Fruit fly (Drosophila melanogaster): ENCODE data around the gene FASN1.

The FASN1 gene

dm6 chr2L:3039774-3040173 lies 16.6 kb upstream of the FASN1 start, which contains the start of the genes cnir and CG17221 (continued):
- TF ChIP-seq pzg (GFP tag; optimal IDR thresholded peaks at IDR 0.05) (peak; percentile 72), CG1024 (GFP tag; IDR thresholded peaks at IDR 0.05) (no peak), CG8924 (tag; optimal IDR thresholded peaks at IDR 0.05) (peak; percentile 61), Meics (GFP tag; optimal IDR thresholded peaks at IDR 0.05) (peak; percentile 88), nom (GFP tag; optimal IDR thresholded peaks at IDR 0.05) (peak; percentile 22), CG17359 (tag; optimal IDR thresholded peaks at IDR 0.05) (peak; percentile 58), CG12236 (GFP tag; optimal IDR thresholded peaks at IDR 0.05) (peak; percentile 55), CG11398 (GFP tag; optimal IDR thresholded peaks at IDR 0.05) (peak; percentile 38), MBD-R2 (GFP tag; IDR thresholded peaks at IDR 0.05) (peak; percentile 65), exex (tag; optimal IDR thresholded peaks at IDR 0.05) (peak; percentile 74), gcm (GFP tag; optimal IDR thresholded peaks at IDR 0.05) (peak; percentile 5), bbx (GFP tag; IDR thresholded peaks at IDR 0.05; ENCODE audit: partially characterized antibody) (no peak), CG2889 (GFP tag; IDR thresholded peaks at IDR 0.05) (no peak), prd (optimal IDR thresholded peaks at IDR 0.05) (no peak), prd (GFP tag; IDR thresholded peaks at IDR 0.05) (peak; percentile 49; the same call in 1 of the 3 replicates), amos (GFP tag; IDR thresholded peaks at IDR 0.05; ENCODE audit: partially characterized antibody) (no peak; the same call in 1 of the 2 replicates), unc-4 (GFP tag; IDR thresholded peaks at IDR 0.05; ENCODE audit: partially characterized antibody) (peak; percentile 67; the same call in 1 of the 2 replicates), Six4 (GFP tag; optimal IDR thresholded peaks at IDR 0.05) (peak; percentile 64), Oli (tag; optimal IDR thresholded peaks at IDR 0.05) (peak; percentile 47), slou (GFP tag; optimal IDR thresholded peaks at IDR 0.05) (peak; percentile 53), BEAF-32 (GFP tag; optimal IDR thresholded peaks at IDR 0.05) (peak; percentile 72), CG4360 (GFP tag; IDR thresholded peaks at IDR 0.05) (no peak), HmgD (GFP tag; optimal IDR thresholded peaks at IDR 0.05) (no peak), CG2120 (GFP tag; optimal IDR thresholded peaks at IDR 0.05) (peak; percentile 87), wor (GFP tag; IDR thresholded peaks at IDR 0.05) (no peak), CG17361 (GFP tag; IDR thresholded peaks at IDR 0.05) (peak; percentile 68; the same call in 2 of the 3 replicates), klu (GFP tag; IDR thresholded peaks at IDR 0.05) (no peak), CG8944 (GFP tag; optimal IDR thresholded peaks at IDR 0.05) (peak; percentile 63), Dad (GFP tag; optimal IDR thresholded peaks at IDR 0.05) (peak; percentile 62), CG9727 (GFP tag; optimal IDR thresholded peaks at IDR 0.05) (peak; percentile 56), chif (GFP tag; optimal IDR thresholded peaks at IDR 0.05) (peak; percentile 50 to 68), GATAe (GFP tag; conservative IDR thresholded peaks at IDR 0.05) (no peak), sob (GFP tag; IDR thresholded peaks at IDR 0.05) (peak; percentile 60), H2.0 (GFP tag; IDR thresholded peaks at IDR 0.05) (peak; percentile 43; the same call in 1 of the 2 replicates), Atf6 (GFP tag; IDR thresholded peaks at IDR 0.05) (peak; percentile 50; the same call in 1 of the 2 replicates), ato (GFP tag; IDR thresholded peaks at IDR 0.05; ENCODE audit: partially characterized antibody) (no peak), CG10959 (GFP tag; IDR thresholded peaks at IDR 0.05) (no peak), NFAT (GFP tag; IDR thresholded peaks at IDR 0.05) (peak; percentile 47; the same call in 1 of the 2 replicates), Dll (GFP tag; IDR thresholded peaks at IDR 0.05; ENCODE audit: partially characterized antibody) (peak; percentile 72), Eip74EF (GFP tag; optimal IDR thresholded peaks at IDR 0.05) (peak in 1 of 2 experiments; percentile 12), ATbp (GFP tag; optimal IDR thresholded peaks at IDR 0.05) (no peak), CG3847 (GFP tag; IDR thresholded peaks at IDR 0.05) (peak; percentile 63; the same call in 1 of the 2 replicates), pho (GFP tag; optimal IDR thresholded peaks at IDR 0.05) (peak; percentile 68), lola (GFP tag; optimal IDR thresholded peaks at IDR 0.05) (peak in 1 of 3 experiments; percentile 60), row (GFP tag; IDR thresholded peaks at IDR 0.05) (peak; percentile 63), CG32767 (GFP tag; IDR thresholded peaks at IDR 0.05) (no peak), Kr (GFP tag; optimal IDR thresholded peaks at IDR 0.05) (no peak), CoRest (tag; optimal IDR thresholded peaks at IDR 0.05) (peak; percentile 74), crp (GFP tag; optimal IDR thresholded peaks at IDR 0.05) (peak; percentile 61 to 90), CG4707 (GFP tag; optimal IDR thresholded peaks at IDR 0.05) (no peak)
